Worm (Caenorhabditis elegans) whole organism, L2 larva: ENCODE data around the gene srt-42.

ENCODE experiments used
- R02D3.7 ChIP-seq: fragments of 150-350 bp; optimal IDR thresholded peaks from 2 replicates; lab custom pipeline; 2014; ENCODE audit warnings: missing biosample characterization, missing genetic modification characterization
- ZK546.5 ChIP-seq: sonication (generic microtip); optimal IDR thresholded peaks from 2 replicates; lab custom pipeline; 2017; ENCODE audit warnings: missing biosample characterization, missing genetic modification characterization
- crh-2 ChIP-seq: sonication (generic microtip); optimal IDR thresholded peaks from 2 replicates; lab custom pipeline; 2017; ENCODE audit warnings: missing biosample characterization, missing genetic modification characterization
- lin-13 ChIP-seq: fragments of 150-350 bp; optimal IDR thresholded peaks from 2 replicates; lab custom pipeline; 2014; ENCODE audit warnings: missing biosample characterization, missing genetic modification reagents, missing genetic modification characterization
- lin-39 ChIP-seq: fragments of 150-350 bp; optimal IDR thresholded peaks from 2 replicates; lab custom pipeline; 2014; ENCODE audit warnings: missing biosample characterization, missing genetic modification reagents, missing genetic modification characterization
- lsy-2 ChIP-seq, 2 experiments: fragments of 150-350 bp in 1 of 2; sonication (generic microtip) in 1 of 2; optimal IDR thresholded peaks; 2 replicates each; lab custom pipeline; 2014 to 2017; ENCODE audit warnings: missing biosample characterization in 2 of 2, missing genetic modification characterization in 2 of 2
- mdl-1 ChIP-seq, 2 experiments: fragments of 150-350 bp in 1 of 2; sonication (generic microtip) in 1 of 2; optimal IDR thresholded peaks; 2 replicates each; lab custom pipeline; 2017; ENCODE audit warnings: missing biosample characterization in 2 of 2, missing genetic modification characterization in 2 of 2
- nhr-11 ChIP-seq: fragments of 150-350 bp; optimal IDR thresholded peaks from 2 replicates; lab custom pipeline; 2014; ENCODE audit warnings: missing biosample characterization, missing genetic modification characterization
- nhr-12 ChIP-seq: fragments of 150-350 bp; optimal IDR thresholded peaks from 2 replicates; lab custom pipeline; 2014; ENCODE audit warnings: missing biosample characterization, missing genetic modification characterization
- nhr-6 ChIP-seq: fragments of 150-350 bp; optimal IDR thresholded peaks from 2 replicates; lab custom pipeline; 2014; ENCODE audit warnings: missing biosample characterization, missing genetic modification characterization
- snpc-4 ChIP-seq: fragments of 150-350 bp; optimal IDR thresholded peaks from 2 replicates; lab custom pipeline; 2014; ENCODE audit warnings: missing biosample characterization, missing genetic modification characterization
- unc-39 ChIP-seq: fragments of 150-350 bp; optimal IDR thresholded peaks from 2 replicates; lab custom pipeline; 2014; ENCODE audit warnings: missing biosample characterization, missing genetic modification characterization

- TF ChIP-seq snpc-4 (tag; lab: Kevin White, UChicago) (no peak), nhr-6 (tag; lab: Kevin White, UChicago) (no peak), nhr-11 (tag; lab: Kevin White, UChicago) (no peak), mdl-1 (tag; optimal IDR thresholded peaks at IDR 0.05; lab: Kevin White, UChicago) (no peak), nhr-12 (tag; lab: Kevin White, UChicago) (no peak), lin-13 (GFP tag; lab: Kevin White, UChicago) (no peak), lin-39 (tag; lab: Kevin White, UChicago) (no peak), R02D3.7 (no peak), crh-2 (tag; lab: Kevin White, UChicago) (no peak), unc-39 (no peak), lsy-2 (tag; optimal IDR thresholded peaks at IDR 0.05; lab: Kevin White, UChicago) (no peak), ZK546.5 (tag; lab: Kevin White, UChicago) (no peak)
Observed at ce11 chrV:1857840-1858239, 50.6 kb downstream of the srt-42 start.
